Fruit fly (Drosophila melanogaster): ENCODE results near the gene CG13931.

The CG13931 gene

DNA sequence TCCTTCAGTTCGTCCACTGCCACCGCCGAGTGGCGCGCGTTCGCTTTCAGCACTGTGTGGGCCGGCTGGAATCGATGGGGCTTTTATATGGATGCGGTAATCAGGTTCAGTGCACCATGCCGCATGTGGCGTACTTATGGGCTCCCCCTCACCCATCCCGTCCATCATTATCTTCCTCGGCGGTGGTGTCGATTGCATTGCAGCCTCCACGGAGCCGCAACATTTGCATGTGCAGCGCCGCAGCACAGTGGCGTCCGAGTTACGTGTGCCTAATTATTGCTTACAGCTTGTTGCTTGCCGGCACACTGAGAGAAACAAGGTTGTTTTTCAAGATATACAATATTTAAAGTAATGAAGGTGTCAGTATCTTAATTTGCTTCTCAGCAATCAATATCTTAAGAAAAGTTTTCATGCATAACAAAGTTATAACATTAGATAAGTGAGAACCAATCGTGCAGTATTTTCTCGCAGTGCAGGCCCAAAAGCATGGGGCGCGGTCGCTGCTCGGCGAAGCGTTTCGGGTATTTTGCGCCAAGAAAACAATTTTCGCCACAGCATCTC lies at the start of gene CG13931:
CG13931 (minus strand) TSS at position 41 of the 561 bp plus-strand sequence.
- TF ChIP-seq cnc (optimal IDR thresholded peaks at IDR 0.05) (no peak), bab1 (GFP tag; optimal IDR thresholded peaks at IDR 0.05) (no peak), CG5204 (GFP tag; optimal IDR thresholded peaks at IDR 0.05) (no peak), Crg-1 (GFP tag; optimal IDR thresholded peaks at IDR 0.05) (no peak), CG11617 (GFP tag; optimal IDR thresholded peaks at IDR 0.05) (no peak), tj (GFP tag; optimal IDR thresholded peaks at IDR 0.05) (no peak), Clk (GFP tag; optimal IDR thresholded peaks at IDR 0.05) (no peak), CG7045 (GFP tag; optimal IDR thresholded peaks at IDR 0.05) (no peak)

DNA sequence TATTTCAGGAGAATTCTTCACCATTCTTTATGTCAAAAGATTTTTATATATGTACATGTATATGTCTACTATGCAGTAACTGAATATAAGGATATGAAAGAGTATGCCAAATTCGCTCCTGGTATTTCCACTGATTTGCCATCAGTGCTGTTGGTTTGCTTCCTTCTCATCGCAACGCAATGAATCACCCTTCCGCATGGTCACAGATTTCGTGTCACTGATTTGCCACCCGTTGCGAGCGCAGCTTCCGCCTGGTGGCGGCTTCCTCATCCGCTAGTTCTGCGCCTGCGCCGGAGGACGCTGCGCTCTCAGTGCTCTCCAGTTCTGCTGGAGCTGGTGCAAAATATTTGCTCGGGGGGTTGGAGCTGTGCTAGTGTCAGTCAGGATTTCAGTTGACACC lies 46.0 kb upstream of the CG13931 start:
- no peak for TF ChIP-seq toe (GFP tag; optimal IDR thresholded peaks at IDR 0.05)
- no peak for TF ChIP-seq CG14711 (tag; optimal IDR thresholded peaks at IDR 0.05)
- TF ChIP-seq kay (GFP tag; ENCODE audit: borderline replicate concordance) = no peak
- TF ChIP-seq CG7045 (GFP tag; optimal IDR thresholded peaks at IDR 0.05) = no peak
- no peak for TF ChIP-seq ovo (GFP tag; optimal IDR thresholded peaks at IDR 0.05)
- no peak for TF ChIP-seq tj (GFP tag; optimal IDR thresholded peaks at IDR 0.05)
- no peak for TF ChIP-seq pad (GFP tag; optimal IDR thresholded peaks at IDR 0.05)
- TF ChIP-seq CG12768 (GFP tag; optimal IDR thresholded peaks at IDR 0.05) = no peak
- TF ChIP-seq CG7101 (tag; optimal IDR thresholded peaks at IDR 0.05) = no peak
- TF ChIP-seq Mnt (GFP tag; optimal IDR thresholded peaks at IDR 0.05) = no peak
- no peak for TF ChIP-seq Clk (GFP tag; optimal IDR thresholded peaks at IDR 0.05)
- no peak for TF ChIP-seq CG11617 (GFP tag; optimal IDR thresholded peaks at IDR 0.05)
- no peak for TF ChIP-seq bab1 (GFP tag; optimal IDR thresholded peaks at IDR 0.05)
- TF ChIP-seq CG33017 (tag; optimal IDR thresholded peaks at IDR 0.05) = no peak
- TF ChIP-seq Crg-1 (GFP tag; optimal IDR thresholded peaks at IDR 0.05) = no peak
- no peak for TF ChIP-seq cic (GFP tag; optimal IDR thresholded peaks at IDR 0.05)

DNA sequence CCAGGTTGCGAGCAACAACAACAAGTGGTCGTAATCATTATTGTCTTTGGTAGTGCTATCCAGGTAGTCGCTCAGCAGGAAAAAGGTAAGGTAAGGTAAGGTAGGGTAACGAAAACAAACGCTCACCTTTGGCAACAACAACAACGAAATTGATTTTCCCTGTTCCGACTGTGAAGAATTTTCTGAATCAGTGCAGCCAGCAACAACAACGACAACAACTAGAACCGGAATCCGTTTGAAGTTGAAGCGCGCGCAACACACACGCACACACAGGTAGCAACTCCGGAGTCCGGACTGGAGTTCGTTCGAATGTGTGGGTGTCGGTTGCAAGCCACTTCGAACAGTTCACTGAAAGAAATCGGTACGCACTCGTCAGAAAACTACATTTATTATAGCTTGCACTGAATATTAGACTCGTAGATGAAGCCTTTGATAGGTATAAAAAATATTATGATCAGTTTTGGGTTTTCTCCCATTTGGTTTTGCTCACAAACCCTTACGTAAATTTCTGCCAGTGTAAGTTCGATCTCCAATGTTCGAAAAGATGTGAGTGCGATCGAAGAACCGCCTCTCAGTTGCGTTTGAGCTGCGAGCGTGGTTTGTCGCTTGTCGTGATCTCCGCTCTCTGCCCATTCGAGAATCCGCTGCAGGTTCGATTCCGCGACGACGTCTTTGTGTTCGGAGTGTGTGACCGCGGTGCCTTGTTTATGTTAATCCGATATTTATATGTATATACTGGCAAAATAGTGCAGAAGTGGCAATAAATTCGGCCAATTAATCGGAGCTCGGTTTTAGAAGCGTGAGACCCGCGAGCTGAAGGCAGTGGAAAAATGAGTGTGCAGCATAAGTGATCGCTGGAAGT lies 44.4 kb upstream of the CG13931 start, which contains the start of gene CG13921:
CG13921 (plus strand) TSS at position 570 of the 862 bp plus-strand sequence.
- TF ChIP-seq CG7101 (tag; optimal IDR thresholded peaks at IDR 0.05) = peak; percentile 84
- peak; percentile 69 for TF ChIP-seq toe (GFP tag; optimal IDR thresholded peaks at IDR 0.05)
- peak; percentile 84 for TF ChIP-seq CG1620 (GFP tag; optimal IDR thresholded peaks at IDR 0.05)
- TF ChIP-seq CG14711 (tag; optimal IDR thresholded peaks at IDR 0.05) = peak; percentile 84
- peak; percentile 76 for TF ChIP-seq CG11617 (GFP tag; optimal IDR thresholded peaks at IDR 0.05)
- peak; percentile 55 for TF ChIP-seq Clk (GFP tag; optimal IDR thresholded peaks at IDR 0.05)
- peak; percentile 60 for TF ChIP-seq CG12768 (GFP tag; optimal IDR thresholded peaks at IDR 0.05)
- peak; percentile 45 for TF ChIP-seq Mnt (GFP tag; optimal IDR thresholded peaks at IDR 0.05)
- TF ChIP-seq Crg-1 (GFP tag; optimal IDR thresholded peaks at IDR 0.05) = peak; percentile 83
- no peak for TF ChIP-seq cic (GFP tag; optimal IDR thresholded peaks at IDR 0.05)
- TF ChIP-seq CG33017 (tag; optimal IDR thresholded peaks at IDR 0.05) = peak; percentile 67
- TF ChIP-seq cnc (optimal IDR thresholded peaks at IDR 0.05) = no peak
- peak; percentile 66 for TF ChIP-seq CG5204 (GFP tag; optimal IDR thresholded peaks at IDR 0.05)
- peak; percentile 84 for TF ChIP-seq CG7045 (GFP tag; optimal IDR thresholded peaks at IDR 0.05)
- TF ChIP-seq bab1 (GFP tag; optimal IDR thresholded peaks at IDR 0.05) = peak; percentile 98
- no peak for TF ChIP-seq kay (GFP tag; ENCODE audit: borderline replicate concordance)
- peak; percentile 24 for TF ChIP-seq ovo (GFP tag; optimal IDR thresholded peaks at IDR 0.05)
- TF ChIP-seq tj (GFP tag; optimal IDR thresholded peaks at IDR 0.05) = peak; percentile 81
- TF ChIP-seq pad (GFP tag; optimal IDR thresholded peaks at IDR 0.05) = peak; percentile 80
- peak; percentile 78 for TF ChIP-seq Hr96 (GFP tag; optimal IDR thresholded peaks at IDR 0.05)

DNA sequence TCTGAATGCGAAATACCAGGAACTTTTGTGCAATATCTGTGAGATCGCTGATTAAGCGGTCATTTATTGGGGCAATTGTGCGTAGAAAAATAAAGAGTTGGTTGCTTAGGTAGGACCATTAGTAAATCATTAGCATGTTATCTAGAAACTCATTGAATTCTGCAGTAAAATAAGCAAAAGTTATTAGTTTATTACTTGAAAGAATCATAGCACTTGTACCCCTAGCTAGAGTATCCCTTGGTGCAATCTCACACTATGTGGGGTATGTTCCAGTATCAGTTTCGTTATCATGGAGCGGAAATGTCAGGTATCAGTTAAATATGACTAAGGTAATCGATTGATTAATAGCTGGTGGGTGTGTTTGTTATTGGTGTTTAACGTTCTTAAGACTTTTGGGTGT lies 43.2 kb upstream of the CG13931 start:
- TF ChIP-seq cic (GFP tag; optimal IDR thresholded peaks at IDR 0.05) = peak; percentile 22
- no peak for TF ChIP-seq CG33017 (tag; optimal IDR thresholded peaks at IDR 0.05)
- TF ChIP-seq toe (GFP tag; optimal IDR thresholded peaks at IDR 0.05) = no peak

DNA sequence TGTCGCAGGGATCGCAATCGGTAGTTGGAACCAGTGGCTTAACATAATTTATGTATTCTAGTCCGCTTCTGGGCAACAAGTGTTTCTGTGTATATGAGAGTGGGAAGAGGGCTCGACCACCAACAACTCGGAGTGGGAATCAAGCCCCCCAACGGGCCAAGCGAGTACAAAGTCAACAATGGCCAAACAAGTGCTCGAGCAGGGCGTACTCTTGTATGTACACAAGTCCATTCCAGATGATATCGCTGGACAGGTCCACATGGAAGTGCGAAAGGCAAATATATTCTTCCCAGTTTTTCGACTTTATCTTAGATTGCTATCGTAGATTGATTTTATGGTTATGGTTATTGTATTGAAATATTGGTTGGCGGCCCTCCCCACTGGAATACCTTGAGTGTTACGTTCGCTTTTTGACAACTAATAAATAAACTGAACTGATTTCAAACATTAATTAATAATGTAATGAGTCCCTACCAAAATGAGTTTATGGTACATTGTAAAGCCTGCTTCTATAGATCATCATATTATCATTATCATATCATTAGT lies 40.4 kb upstream of the CG13931 start:
- TF ChIP-seq pad (GFP tag; optimal IDR thresholded peaks at IDR 0.05) (no peak), cic (GFP tag; optimal IDR thresholded peaks at IDR 0.05) (peak; percentile 64), kay (GFP tag; ENCODE audit: borderline replicate concordance) (peak; percentile 50), CG7045 (GFP tag; optimal IDR thresholded peaks at IDR 0.05) (peak; percentile 3)

DNA sequence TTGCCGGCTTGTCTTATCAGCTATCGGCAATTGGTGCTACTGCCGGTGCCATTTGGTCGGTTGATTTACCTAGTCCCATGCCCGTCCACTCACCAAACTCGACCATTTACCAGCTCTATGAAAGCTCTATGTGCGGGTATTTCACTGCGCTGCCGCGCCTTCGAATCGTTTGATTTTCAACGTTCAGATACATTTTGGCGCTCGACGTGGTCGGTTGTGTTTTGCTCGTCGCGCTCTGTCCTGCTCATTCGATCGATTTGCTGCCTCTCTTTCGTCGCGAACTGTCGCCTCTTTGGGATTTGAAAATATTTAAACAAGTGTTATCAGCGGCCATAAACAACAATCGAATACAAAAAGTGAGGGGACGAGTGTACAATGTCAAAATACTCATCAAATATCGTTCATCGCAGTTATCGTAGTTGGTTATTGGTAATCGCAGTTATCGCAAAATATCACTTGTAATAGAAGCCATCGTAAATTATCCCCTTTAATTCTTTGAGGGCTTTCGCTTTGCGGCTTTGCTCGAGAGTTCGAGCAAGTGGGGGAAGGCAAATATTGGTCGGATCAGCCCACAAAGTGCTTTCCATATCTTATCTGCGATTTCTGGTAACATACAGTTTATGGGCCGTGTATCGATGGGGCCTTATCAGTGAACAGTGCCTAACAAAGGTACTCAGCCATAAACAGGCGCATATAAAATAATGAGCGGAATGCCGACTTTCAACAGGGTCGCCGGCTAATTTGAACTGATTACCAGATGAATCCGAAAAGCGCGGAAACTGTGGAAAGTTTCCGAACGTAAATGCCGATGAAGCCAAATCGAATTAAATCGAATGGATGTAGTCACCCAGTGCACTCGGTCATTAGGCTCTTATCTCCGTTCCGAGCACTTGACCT lies 39.7 kb upstream of the CG13931 start:
- peak; percentile 23 for TF ChIP-seq Mnt (GFP tag; optimal IDR thresholded peaks at IDR 0.05)
- no peak for TF ChIP-seq CG7101 (tag; optimal IDR thresholded peaks at IDR 0.05)
- TF ChIP-seq cic (GFP tag; optimal IDR thresholded peaks at IDR 0.05) = peak; percentile 66
- peak; percentile 12 for TF ChIP-seq tj (GFP tag; optimal IDR thresholded peaks at IDR 0.05)
- TF ChIP-seq pad (GFP tag; optimal IDR thresholded peaks at IDR 0.05) = peak; percentile 1
- peak; percentile 2 for TF ChIP-seq CG5204 (GFP tag; optimal IDR thresholded peaks at IDR 0.05)
- TF ChIP-seq CG7045 (GFP tag; optimal IDR thresholded peaks at IDR 0.05) = no peak
- TF ChIP-seq CG12768 (GFP tag; optimal IDR thresholded peaks at IDR 0.05) = peak; percentile 27

Measured in whole organism, adult.